Fruit fly (Drosophila melanogaster): ENCODE results near the gene CG42504.

dm6 chr3R:11991538-11992164 is 39.9 kb downstream of the CG42504 start:
- TF ChIP-seq CG17612 (GFP tag; IDR thresholded peaks at IDR 0.05) = no peak
- TF ChIP-seq trem (tag; optimal IDR thresholded peaks at IDR 0.05) = no peak
- no peak for TF ChIP-seq Ets65A (GFP tag)
- no peak for TF ChIP-seq luna (GFP tag; optimal IDR thresholded peaks at IDR 0.05)
- no peak for TF ChIP-seq Sry-β (GFP tag; optimal IDR thresholded peaks at IDR 0.05)
- TF ChIP-seq CG18619 (GFP tag; optimal IDR thresholded peaks at IDR 0.05) = no peak
- no peak for TF ChIP-seq CG6854 (GFP tag; optimal IDR thresholded peaks at IDR 0.05)
- TF ChIP-seq CG13123 (GFP tag; optimal IDR thresholded peaks at IDR 0.05) = no peak
- TF ChIP-seq Doc3 (GFP tag; IDR thresholded peaks at IDR 0.05; ENCODE audit: partially characterized antibody) = no peak
- TF ChIP-seq CG10431 (GFP tag; optimal IDR thresholded peaks at IDR 0.05) = no peak
- TF ChIP-seq lilli (GFP tag; optimal IDR thresholded peaks at IDR 0.05) = no peak
- no peak for TF ChIP-seq hb (GFP tag; IDR thresholded peaks at IDR 0.05; ENCODE audit: partially characterized antibody)
